Fruit fly (Drosophila melanogaster): ENCODE results near the gene Smr.
A peak's percentile ranks its signal among the peaks of the same experiment; 100 is the strongest.

Smr gene

dm6 chrX:12750928-12751631, 8.7 kb upstream of the Smr start (continued):
- TF ChIP-seq cato (GFP tag; optimal IDR thresholded peaks at IDR 0.05; ENCODE audit: borderline replicate concordance) (peak; percentile 99), caup (GFP tag; optimal IDR thresholded peaks at IDR 0.05; ENCODE audit: severe bottlenecking) (peak; percentile 100), CG3847 (GFP tag; IDR thresholded peaks at IDR 0.05) (peak; percentile 100), CrebB (tag; optimal IDR thresholded peaks at IDR 0.05) (peak; percentile 99), so (GFP tag; IDR thresholded peaks at IDR 0.05) (peak; percentile 100), repo (GFP tag; optimal IDR thresholded peaks at IDR 0.05) (peak; percentile 100), Ets97D (GFP tag; optimal IDR thresholded peaks at IDR 0.05) (peak; percentile 95), B-H1 (GFP tag; IDR thresholded peaks at IDR 0.05) (peak; percentile 99), Elba2 (GFP tag; optimal IDR thresholded peaks at IDR 0.05) (peak; percentile 94), lilli (GFP tag; optimal IDR thresholded peaks at IDR 0.05) (peak; percentile 100), CG2129 (GFP tag; IDR thresholded peaks at IDR 0.05; ENCODE audit: partially characterized antibody) (no peak), CG2712 (tag; optimal IDR thresholded peaks at IDR 0.05) (peak; percentile 100), fd96Cb (tag; optimal IDR thresholded peaks at IDR 0.05) (peak; percentile 100), CG10267 (tag; optimal IDR thresholded peaks at IDR 0.05) (peak; percentile 99), CG18476 (GFP tag; optimal IDR thresholded peaks at IDR 0.05) (peak; percentile 99), grn (GFP tag; optimal IDR thresholded peaks at IDR 0.05) (peak; percentile 89), zfh2 (GFP tag; optimal IDR thresholded peaks at IDR 0.05) (peak; percentile 100), Meics (GFP tag; optimal IDR thresholded peaks at IDR 0.05) (peak; percentile 100), maf-S (GFP tag; optimal IDR thresholded peaks at IDR 0.05) (peak; percentile 100), p53 (GFP tag; optimal IDR thresholded peaks at IDR 0.05) (peak; percentile 99), CG32772 (GFP tag; IDR thresholded peaks at IDR 0.05) (peak; percentile 99), CG17568 (GFP tag; optimal IDR thresholded peaks at IDR 0.05) (peak; percentile 99), her (GFP tag; optimal IDR thresholded peaks at IDR 0.05) (peak; percentile 98), CG7372 (GFP tag; IDR thresholded peaks at IDR 0.05) (peak; percentile 100), Xrp1 (GFP tag; IDR thresholded peaks at IDR 0.05) (peak; percentile 98), Fer2 (tag; optimal IDR thresholded peaks at IDR 0.05) (peak; percentile 99), CG4328 (GFP tag; optimal IDR thresholded peaks at IDR 0.05) (peak; percentile 100), CG17361 (GFP tag; IDR thresholded peaks at IDR 0.05) (peak; percentile 100), nom (GFP tag; optimal IDR thresholded peaks at IDR 0.05) (peak; percentile 99), CG18599 (GFP tag; optimal IDR thresholded peaks at IDR 0.05) (peak; percentile 100), CG13424 (tag; optimal IDR thresholded peaks at IDR 0.05) (peak; percentile 100), TFAM (GFP tag; optimal IDR thresholded peaks at IDR 0.05) (peak; percentile 96), CG31365 (tag; optimal IDR thresholded peaks at IDR 0.05) (peak; percentile 95), Hand (GFP tag; optimal IDR thresholded peaks at IDR 0.05) (peak; percentile 100), corto (GFP tag; optimal IDR thresholded peaks at IDR 0.05) (peak; percentile 85), pb (GFP tag; optimal IDR thresholded peaks at IDR 0.05) (peak; percentile 100), Doc3 (GFP tag; IDR thresholded peaks at IDR 0.05; ENCODE audit: partially characterized antibody) (no peak), trh (GFP tag; optimal IDR thresholded peaks at IDR 0.05) (peak; percentile 99), Side (GFP tag; optimal IDR thresholded peaks at IDR 0.05) (peak; percentile 99), zen2 (GFP tag; IDR thresholded peaks at IDR 0.05; ENCODE audit: partially characterized antibody) (no peak), Atf3 (GFP tag; optimal IDR thresholded peaks at IDR 0.05) (peak; percentile 99), HHEX (GFP tag; optimal IDR thresholded peaks at IDR 0.05) (peak; percentile 100), CG6175 (GFP tag; IDR thresholded peaks at IDR 0.05) (peak; percentile 99), dmrt99B (tag; optimal IDR thresholded peaks at IDR 0.05) (peak; percentile 100), Atf6 (GFP tag; IDR thresholded peaks at IDR 0.05) (peak; percentile 100), Med (GFP tag) (peak; percentile 100), CG7839 (tag; optimal IDR thresholded peaks at IDR 0.05) (peak; percentile 100), CG32767 (GFP tag; IDR thresholded peaks at IDR 0.05) (peak; percentile 100), CG13296 (GFP tag; optimal IDR thresholded peaks at IDR 0.05) (peak; percentile 100)
